Worm (Caenorhabditis elegans) whole organism, early embryonic: ENCODE results near the gene DC2.5.

Experiments used
- F13C5.2 ChIP-seq: sonication (generic microtip); optimal IDR thresholded peaks from 2 replicates; lab custom pipeline; 2017; ENCODE audit warnings: mild to moderate bottlenecking, missing genetic modification characterization, inconsistent platforms, missing compliant biosample characterization
- ama-1 ChIP-seq: fragments of 150-350 bp; optimal IDR thresholded peaks from 2 replicates; lab custom pipeline; 2014
- ceh-13 ChIP-seq: fragments of 200-800 bp; sonication (Bioruptor generic); optimal IDR thresholded peaks from 2 replicates; lab custom pipeline; 2018; ENCODE audit warnings: mild to moderate bottlenecking, missing genetic modification characterization, missing compliant biosample characterization
- ceh-36 ChIP-seq: sonication (generic microtip); optimal IDR thresholded peaks from 2 replicates; lab custom pipeline; 2016; ENCODE audit warnings: missing genetic modification characterization, inconsistent platforms, missing compliant biosample characterization
- ets-7 ChIP-seq: sonication (generic microtip); optimal IDR thresholded peaks from 2 replicates; lab custom pipeline; 2016; ENCODE audit warnings: missing genotype, missing genetic modification characterization, missing compliant biosample characterization
- flt-1 ChIP-seq: fragments of 200-800 bp; sonication (Bioruptor generic); IDR thresholded peaks from 2 replicates; pipeline ENCODE4 v1.3.6; 2022; ENCODE audit warnings: missing genetic modification characterization, missing compliant biosample characterization
- hmbx-1 ChIP-seq: sonication (generic microtip); optimal IDR thresholded peaks from 2 replicates; lab custom pipeline; 2016; ENCODE audit warnings: mild to moderate bottlenecking, missing genetic modification characterization, missing compliant biosample characterization
- hnd-1 ChIP-seq: sonication (generic microtip); optimal IDR thresholded peaks from 2 replicates; lab custom pipeline; 2016; ENCODE audit warnings: missing genetic modification characterization, missing compliant biosample characterization
- pes-1 ChIP-seq: fragments of 200-800 bp; sonication (Bioruptor generic); IDR thresholded peaks from 2 replicates; pipeline ENCODE4 v1.3.6; 2022; ENCODE audit warnings: missing genetic modification reagents, missing genetic modification characterization, missing compliant biosample characterization
- scrt-1 ChIP-seq: fragments of 200-800 bp; sonication (Bioruptor generic); IDR thresholded peaks from 2 replicates; pipeline ENCODE4 v1.3.6; 2022; ENCODE audit warnings: missing genetic modification characterization, missing compliant biosample characterization
- sea-1 ChIP-seq: fragments of 200-800 bp; sonication (Bioruptor generic); conservative IDR thresholded peaks from 2 replicates; pipeline ENCODE4 v1.3.6; 2022; ENCODE audit warnings: missing genetic modification characterization, missing compliant biosample characterization
- tbx-11 ChIP-seq: fragments of 200-800 bp; sonication (Bioruptor generic); IDR thresholded peaks from 2 replicates; pipeline ENCODE4 v1.3.6; 2022; ENCODE audit warnings: missing genetic modification characterization, missing compliant biosample characterization
- tbx-37 ChIP-seq: fragments of 200-800 bp; sonication (Bioruptor generic); conservative IDR thresholded peaks from 2 replicates; pipeline ENCODE4 v1.3.6; 2022; ENCODE audit warnings: missing genetic modification reagents, missing genetic modification characterization, missing compliant biosample characterization
- tra-4 ChIP-seq: sonication (generic microtip); optimal IDR thresholded peaks from 2 replicates; lab custom pipeline; 2017; ENCODE audit warnings: missing genetic modification characterization, missing compliant biosample characterization

DNA sequence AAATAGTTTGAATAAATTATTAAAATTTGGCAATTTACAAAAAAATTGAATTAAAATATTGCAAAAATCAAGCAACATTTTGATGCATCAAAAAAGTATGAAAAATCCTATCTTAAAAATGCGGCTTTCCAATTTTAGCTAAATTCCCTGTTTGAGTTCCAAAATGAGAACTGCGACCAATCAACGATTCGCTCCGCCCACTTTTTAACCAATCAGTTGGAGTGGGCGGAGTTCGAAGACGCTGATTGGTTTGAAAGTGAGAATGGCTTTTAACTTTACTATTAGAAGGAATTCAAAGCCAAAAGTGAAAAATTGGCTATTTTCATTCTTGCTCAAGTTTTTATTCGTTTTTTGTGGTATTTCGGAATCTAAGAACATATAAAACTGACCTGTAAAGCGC lies 35.0 kb upstream of the DC2.5 start:
- TF ChIP-seq ama-1 (no peak), ceh-13 (no peak), flt-1 (GFP tag; lab: Robert Waterston, UW) (no peak), hmbx-1 (tag; lab: Kevin White, UChicago) (no peak), sea-1 (GFP tag; lab: Robert Waterston, UW) (no peak), tbx-11 (GFP tag; lab: Robert Waterston, UW) (no peak), scrt-1 (GFP tag; lab: Robert Waterston, UW) (no peak), ets-7 (tag; lab: Kevin White, UChicago) (no peak), ceh-36 (tag; lab: Kevin White, UChicago) (no peak), hnd-1 (tag; lab: Kevin White, UChicago) (no peak), pes-1 (no peak), tra-4 (tag; lab: Kevin White, UChicago) (no peak), F13C5.2 (tag; lab: Kevin White, UChicago) (no peak), tbx-37 (GFP tag; lab: Robert Waterston, UW) (no peak)
